Fruit fly (Drosophila melanogaster) whole organism, embryonic: ENCODE measurements around the gene CG34160.
A peak's percentile ranks its signal among the peaks of the same experiment; 100 is the strongest.

ENCODE experiments used
- Ada2b ChIP-seq: fragments of 200-800 bp; sonication (Bioruptor generic); IDR thresholded peaks from 2 replicates; pipeline ENCODE4 v1.3.6; 2022; ENCODE audit warnings: missing biosample characterization, missing genetic modification characterization
- CG10274 ChIP-seq: fragments of 200-800 bp; sonication (Bioruptor generic); optimal IDR thresholded peaks from 3 replicates; lab custom pipeline; 2017; ENCODE audit warnings: missing biosample characterization, mild to moderate bottlenecking, missing genetic modification characterization
- CG10366 ChIP-seq: fragments of 200-800 bp; sonication (Bioruptor generic); IDR thresholded peaks from 2 replicates; pipeline ENCODE4 v1.3.6; 2022; ENCODE audit warnings: missing biosample characterization, missing genetic modification characterization
- CG10565 ChIP-seq: fragments of 200-800 bp; sonication (Bioruptor generic); optimal IDR thresholded peaks from 3 replicates; lab custom pipeline; 2016; ENCODE audit warnings: missing biosample characterization, mild to moderate bottlenecking, missing genetic modification characterization
- CG11504 ChIP-seq: fragments of 200-800 bp; sonication (Bioruptor generic); optimal IDR thresholded peaks from 3 replicates; lab custom pipeline; 2019; ENCODE audit warnings: missing biosample characterization, mild to moderate bottlenecking, missing genetic modification characterization, moderate library complexity
- CG11695 ChIP-seq: fragments of 200-800 bp; sonication (Bioruptor generic); IDR thresholded peaks from 3 replicates; pipeline ENCODE4 v1.3.6; 2022; ENCODE audit warnings: missing biosample characterization, missing genetic modification characterization
- CG11696 ChIP-seq: fragments of 200-800 bp; sonication (Bioruptor generic); IDR thresholded peaks from 2 replicates; pipeline ENCODE4 v1.3.6; 2022; ENCODE audit warnings: missing biosample characterization, missing genetic modification characterization
- CG12236 ChIP-seq: fragments of 200-800 bp; sonication (Bioruptor generic); optimal IDR thresholded peaks from 2 replicates; lab custom pipeline; 2016; ENCODE audit warnings: missing biosample characterization, missing genetic modification characterization
- CG13424 ChIP-seq: fragments of 200-800 bp; sonication (Bioruptor generic); optimal IDR thresholded peaks from 2 replicates; lab custom pipeline; 2019; ENCODE audit warnings: missing biosample characterization, mild to moderate bottlenecking, missing genetic modification characterization, moderate library complexity
- CG14965 ChIP-seq: fragments of 200-800 bp; sonication (Bioruptor generic); optimal IDR thresholded peaks from 2 replicates; lab custom pipeline; 2016; ENCODE audit warnings: missing biosample characterization, missing genetic modification characterization, borderline replicate concordance
- CG17359 ChIP-seq: fragments of 200-800 bp; sonication (Bioruptor generic); optimal IDR thresholded peaks from 3 replicates; lab custom pipeline; 2018; ENCODE audit warnings: missing biosample characterization, mild to moderate bottlenecking, missing genetic modification characterization, moderate library complexity
- CG2678 ChIP-seq: fragments of 200-800 bp; sonication (Bioruptor generic); optimal IDR thresholded peaks from 3 replicates; lab custom pipeline; 2019; ENCODE audit warnings: missing biosample characterization, mild to moderate bottlenecking, missing genetic modification characterization, moderate library complexity
- CG3065 ChIP-seq: fragments of 200-800 bp; sonication (Bioruptor generic); optimal IDR thresholded peaks from 2 replicates; lab custom pipeline; 2016; ENCODE audit warnings: missing biosample characterization, missing genetic modification characterization
- CG31365 ChIP-seq: fragments of 200-800 bp; sonication (Bioruptor generic); optimal IDR thresholded peaks from 2 replicates; lab custom pipeline; 2018; ENCODE audit warnings: missing biosample characterization, mild to moderate bottlenecking, missing genetic modification characterization
- CG34422 ChIP-seq: fragments of 200-800 bp; sonication (Bioruptor generic); IDR thresholded peaks from 3 replicates; pipeline ENCODE4 v1.3.6; 2022; ENCODE audit warnings: missing biosample characterization, missing genetic modification characterization
- CG43689 ChIP-seq: fragments of 200-800 bp; sonication (Bioruptor generic); IDR thresholded peaks from 2 replicates; pipeline ENCODE4 v1.3.6; 2022; ENCODE audit warnings: missing biosample characterization, missing genetic modification characterization
- CG5180 ChIP-seq: fragments of 200-800 bp; sonication (Bioruptor generic); optimal IDR thresholded peaks from 3 replicates; lab custom pipeline; 2017; ENCODE audit warnings: missing biosample characterization, missing genetic modification characterization, mild to moderate bottlenecking, moderate library complexity, missing genetic modification reagents
- CG6272 ChIP-seq: fragments of 200-800 bp; sonication (Bioruptor generic); IDR thresholded peaks from 2 replicates; pipeline ENCODE4 v1.3.6; 2022; ENCODE audit warnings: missing biosample characterization, missing genetic modification characterization
- CG6791 ChIP-seq: fragments of 200-800 bp; sonication (Bioruptor generic); IDR thresholded peaks from 3 replicates; pipeline ENCODE4 v1.3.6; 2022; ENCODE audit warnings: missing biosample characterization, missing genetic modification characterization; ENCODE audit not compliant: partially characterized antibody
- CG7357 ChIP-seq: fragments of 200-800 bp; sonication (Bioruptor generic); IDR thresholded peaks from 3 replicates; pipeline ENCODE4 v1.3.6; 2022; ENCODE audit warnings: missing biosample characterization, missing genetic modification characterization
- CG7839 ChIP-seq: fragments of 200-800 bp; sonication (Bioruptor generic); optimal IDR thresholded peaks from 3 replicates; lab custom pipeline; 2018; ENCODE audit warnings: missing biosample characterization, mild to moderate bottlenecking, missing genetic modification characterization, moderate library complexity
- D19A ChIP-seq: fragments of 200-800 bp; optimal IDR thresholded peaks from 3 replicates; lab custom pipeline; 2019; ENCODE audit warnings: missing biosample characterization, mild to moderate bottlenecking, missing genetic modification characterization, moderate library complexity
- HLHmδ ChIP-seq: fragments of 200-800 bp; sonication (Bioruptor generic); optimal IDR thresholded peaks from 2 replicates; lab custom pipeline; 2018; ENCODE audit warnings: missing biosample characterization, mild to moderate bottlenecking, missing genetic modification characterization, moderate library complexity
- Hr51 ChIP-seq, 2 experiments: fragments of 200-800 bp; sonication (Bioruptor generic); optimal IDR thresholded peaks; 2 replicates in 1 of 2; 3 replicates in 1 of 2; lab custom pipeline; 2016 to 2018; ENCODE audit warnings: missing biosample characterization in 2 of 2, missing genetic modification characterization in 2 of 2, mild to moderate bottlenecking in 1 of 2, moderate library complexity in 1 of 2
- Jarid2 ChIP-seq: fragments of 200-800 bp; sonication (Bioruptor generic); optimal IDR thresholded peaks from 3 replicates; lab custom pipeline; 2017; ENCODE audit warnings: mild to moderate bottlenecking, missing biosample characterization, missing genetic modification reagents, missing genetic modification characterization
- Kr ChIP-seq: fragments of 200-800 bp; sonication (Bioruptor generic); optimal IDR thresholded peaks from 2 replicates; lab custom pipeline; 2017; ENCODE audit warnings: missing biosample characterization, mild to moderate bottlenecking, missing genetic modification characterization
- Mad ChIP-seq: fragments of 200-800 bp; sonication (Bioruptor generic); optimal IDR thresholded peaks from 2 replicates; lab custom pipeline; 2016; ENCODE audit warnings: missing biosample characterization, missing genetic modification characterization
- Oli ChIP-seq: fragments of 200-800 bp; sonication (Bioruptor generic); optimal IDR thresholded peaks from 2 replicates; lab custom pipeline; 2018; ENCODE audit warnings: missing biosample characterization, mild to moderate bottlenecking, missing genetic modification characterization, moderate library complexity
- Opbp ChIP-seq: fragments of 200-800 bp; sonication (Bioruptor generic); IDR thresholded peaks from 3 replicates; pipeline ENCODE4 v1.3.6; 2022; ENCODE audit warnings: missing biosample characterization, missing genetic modification characterization; ENCODE audit not compliant: partially characterized antibody
- Pdp1 ChIP-seq, 2 experiments: fragments of 200-800 bp; sonication (Bioruptor generic); optimal IDR thresholded peaks; 3 replicates each; lab custom pipeline; 2016; ENCODE audit warnings: missing biosample characterization in 2 of 2, missing genetic modification characterization in 2 of 2, mild to moderate bottlenecking in 1 of 2, moderate library complexity in 1 of 2
- Ptx1 ChIP-seq: fragments of 200-800 bp; sonication (Bioruptor generic); IDR thresholded peaks from 2 replicates; pipeline ENCODE4 v1.3.6; 2022; ENCODE audit warnings: missing biosample characterization, missing genetic modification characterization
- Sox102F ChIP-seq: fragments of 200-800 bp; sonication (Bioruptor generic); optimal IDR thresholded peaks from 2 replicates; lab custom pipeline; 2018; ENCODE audit warnings: missing biosample characterization, mild to moderate bottlenecking, missing genetic modification characterization, moderate library complexity
- Xrp1 ChIP-seq: fragments of 200-800 bp; sonication (Bioruptor generic); IDR thresholded peaks from 2 replicates; pipeline ENCODE4 v1.3.6; 2022; ENCODE audit warnings: missing biosample characterization, missing genetic modification characterization
- bsh ChIP-seq, 2 experiments: fragments of 200-800 bp; sonication (Bioruptor generic); optimal IDR thresholded peaks; 2 replicates each; lab custom pipeline; 2017 to 2018; ENCODE audit warnings: mild to moderate bottlenecking in 2 of 2, missing biosample characterization in 2 of 2, missing genetic modification characterization in 2 of 2, moderate library complexity in 1 of 2
- chm ChIP-seq: fragments of 200-800 bp; sonication (Bioruptor generic); IDR thresholded peaks from 2 replicates; pipeline ENCODE4 v1.3.6; 2022; ENCODE audit warnings: missing biosample characterization, missing genetic modification characterization
- ci ChIP-seq: fragments of 200-800 bp; sonication (Bioruptor generic); IDR thresholded peaks from 3 replicates; pipeline ENCODE4 v1.3.6; 2022; ENCODE audit warnings: missing biosample characterization, missing genetic modification characterization
- eve ChIP-seq, 2 experiments: fragments of >200 bp; optimal IDR thresholded peaks; 2 replicates each; lab custom pipeline; 2017; ENCODE audit warnings: missing biosample characterization in 2 of 2, missing genetic modification characterization in 2 of 2
- gce ChIP-seq: fragments of 200-800 bp; sonication (Bioruptor generic); IDR thresholded peaks from 3 replicates; pipeline ENCODE4 v1.3.6; 2022; ENCODE audit warnings: missing biosample characterization, missing genetic modification characterization
- gem ChIP-seq: fragments of 200-800 bp; sonication (Bioruptor generic); optimal IDR thresholded peaks from 2 replicates; lab custom pipeline; 2019; ENCODE audit warnings: missing biosample characterization, mild to moderate bottlenecking, missing genetic modification characterization, moderate library complexity
- grau ChIP-seq: fragments of 200-800 bp; optimal IDR thresholded peaks from 3 replicates; lab custom pipeline; 2019; ENCODE audit warnings: missing biosample characterization, mild to moderate bottlenecking, missing genetic modification characterization, moderate library complexity
- grn ChIP-seq: fragments of 200-800 bp; sonication (Bioruptor generic); optimal IDR thresholded peaks from 3 replicates; lab custom pipeline; 2017; ENCODE audit warnings: missing biosample characterization, missing genetic modification characterization
- hkb ChIP-seq, 2 experiments: fragments of 200-800 bp in 1 of 2; fragments of >200 bp in 1 of 2; sonication (Bioruptor generic) in 1 of 2; IDR thresholded peaks in 1 of 2; optimal IDR thresholded peaks in 1 of 2; 2 replicates each; pipeline versions ENCODE4 v1.3.6 to Lab custom; 2017 to 2022; ENCODE audit warnings: missing biosample characterization in 1 of 2, missing genetic modification characterization in 1 of 2
- ken ChIP-seq: fragments of 200-800 bp; sonication (Bioruptor generic); IDR thresholded peaks from 3 replicates; pipeline ENCODE4 v1.3.6; 2022; ENCODE audit warnings: missing biosample characterization, missing genetic modification characterization
- pros ChIP-seq: fragments of 200-800 bp; sonication (Bioruptor generic); optimal IDR thresholded peaks from 3 replicates; lab custom pipeline; 2019; ENCODE audit warnings: missing biosample characterization, mild to moderate bottlenecking, missing genetic modification characterization, moderate library complexity
- pzg ChIP-seq: fragments of 200-800 bp; sonication (Bioruptor generic); optimal IDR thresholded peaks from 3 replicates; lab custom pipeline; 2018; ENCODE audit warnings: missing biosample characterization, mild to moderate bottlenecking, missing genetic modification characterization, moderate library complexity
- slbo ChIP-seq: fragments of 200-800 bp; sonication (Bioruptor generic); IDR thresholded peaks from 2 replicates; pipeline ENCODE4 v1.3.6; 2022; ENCODE audit warnings: missing biosample characterization, missing genetic modification characterization
- wor ChIP-seq: fragments of 200-800 bp; sonication (Bioruptor generic); IDR thresholded peaks from 2 replicates; pipeline ENCODE4 v1.3.6; 2022; ENCODE audit warnings: missing biosample characterization, missing genetic modification characterization

CG34160 gene

dm6 chr2L:10543992-10544391 is 35.6 kb upstream of the CG34160 start (continued):
- no peak for TF ChIP-seq Kr
- no peak for TF ChIP-seq CG14965 (GFP tag; lab: Kevin White, UChicago)
- 0 out of 3 replicates have a peak, but pooled peaks have one; percentile 12 for TF ChIP-seq ci (GFP tag; lab: Robert Waterston, UW)
- peak in 1 of 2 experiments; percentile 40 for TF ChIP-seq Pdp1 (GFP tag; optimal IDR thresholded peaks at IDR 0.05; lab: Kevin White, UChicago)
- peak; percentile 55; the same call in 1 of the 3 replicates for TF ChIP-seq CG11695
- no peak for TF ChIP-seq CG31365 (tag; lab: Kevin White, UChicago)
- TF ChIP-seq CG7357: 0 out of 3 replicates have a peak, but pooled peaks have one; percentile 29
- TF ChIP-seq gem (tag; lab: Kevin White, UChicago): peak; percentile 37
- peak; percentile 24 for TF ChIP-seq CG2678 (tag; lab: Kevin White, UChicago)
- no peak for TF ChIP-seq CG3065 (GFP tag; lab: Kevin White, UChicago)
- TF ChIP-seq D19A (tag; lab: Kevin White, UChicago): peak; percentile 55
- peak; percentile 27 for TF ChIP-seq CG13424 (tag; lab: Kevin White, UChicago)
- TF ChIP-seq bsh (GFP tag; optimal IDR thresholded peaks at IDR 0.05; lab: Kevin White, UChicago): no peak
- TF ChIP-seq Oli: peak; percentile 11
- peak in 1 of 2 experiments; percentile 34 for TF ChIP-seq Hr51 (GFP tag; optimal IDR thresholded peaks at IDR 0.05; lab: Kevin White, UChicago)
- no peak for TF ChIP-seq wor (GFP tag; lab: Robert Waterston, UW)
- peak; percentile 45 for TF ChIP-seq Sox102F (GFP tag; lab: Kevin White, UChicago)
- no peak for TF ChIP-seq Ada2b (GFP tag; lab: Robert Waterston, UW)
- peak; percentile 30; the same call in 1 of the 2 replicates for TF ChIP-seq Ptx1 (GFP tag; lab: Robert Waterston, UW)
- no peak for TF ChIP-seq slbo (GFP tag; lab: Robert Waterston, UW)
- no peak for TF ChIP-seq pzg (GFP tag; lab: Kevin White, UChicago)
- no peak for TF ChIP-seq pros (GFP tag; lab: Kevin White, UChicago)
- no peak for TF ChIP-seq CG10565 (GFP tag; lab: Kevin White, UChicago)
- TF ChIP-seq grn (GFP tag; lab: Kevin White, UChicago): no peak
- peak; percentile 5 for TF ChIP-seq grau
- TF ChIP-seq CG10274: no peak
- no peak for TF ChIP-seq CG12236
- peak; percentile 5 for TF ChIP-seq CG17359 (tag; lab: Kevin White, UChicago)
- TF ChIP-seq CG11696 (GFP tag; lab: Robert Waterston, UW): peak; percentile 88
- TF ChIP-seq CG10366 (GFP tag; lab: Robert Waterston, UW): peak; percentile 15; the same call in 1 of the 2 replicates
- TF ChIP-seq gce (GFP tag; lab: Robert Waterston, UW): 0 out of 3 replicates have a peak, but pooled peaks have one; percentile 12
- TF ChIP-seq Mad: no peak
- peak; percentile 16 for TF ChIP-seq CG7839 (tag; lab: Kevin White, UChicago)
- TF ChIP-seq Xrp1 (GFP tag; lab: Robert Waterston, UW): 0 out of 2 replicates have a peak, but pooled peaks have one; percentile 20
- peak; percentile 47; the same call in 1 of the 3 replicates for TF ChIP-seq ken (GFP tag; lab: Robert Waterston, UW)
- TF ChIP-seq hkb (optimal IDR thresholded peaks at IDR 0.05; lab: Kevin White, UChicago): no peak
- TF ChIP-seq hkb (GFP tag; IDR thresholded peaks at IDR 0.05; lab: Robert Waterston, UW): peak; percentile 26; the same call in 1 of the 2 replicates
- peak; percentile 25; the same call in 1 of the 2 replicates for TF ChIP-seq CG6272 (GFP tag; lab: Robert Waterston, UW)

- TF ChIP-seq eve (GFP tag; optimal IDR thresholded peaks at IDR 0.05; lab: Kevin White, UChicago) (peak in 1 of 2 experiments; percentile 1), CG11504 (tag; lab: Kevin White, UChicago) (peak; percentile 48), Hr51 (GFP tag; optimal IDR thresholded peaks at IDR 0.05; lab: Kevin White, UChicago) (no peak), CG6791 (GFP tag; lab: Robert Waterston, UW) (peak; percentile 11; the same call in 1 of the 3 replicates), chm (GFP tag; lab: Robert Waterston, UW) (peak; percentile 50; the same call in 1 of the 2 replicates), HLHmδ (GFP tag; lab: Kevin White, UChicago) (peak; percentile 37), CG34422 (GFP tag; lab: Robert Waterston, UW) (peak; percentile 10; the same call in 1 of the 3 replicates), CG5180 (GFP tag; lab: Kevin White, UChicago) (peak; percentile 98), CG11695 (0 out of 3 replicates have a peak, but pooled peaks have one; percentile 50), CG43689 (GFP tag; lab: Robert Waterston, UW) (no peak), Jarid2 (GFP tag; lab: Kevin White, UChicago) (peak; percentile 97), Opbp (peak; percentile 58; the same call in 1 of the 3 replicates), ken (GFP tag; lab: Robert Waterston, UW) (peak; percentile 39; the same call in 1 of the 3 replicates)
Measured at dm6 chr2L:10544421-10545120, 35.0 kb upstream of the CG34160 start, which contains the start of gene Trim9. TSS of gene Trim9 (plus strand) at chr2L:10544883.
